Fruit fly (Drosophila melanogaster) whole organism: ENCODE data around the gene Xport-A.

Experiments
- CG8478 ChIP-seq: fragments of >200 bp; optimal IDR thresholded peaks from 2 replicates; lab custom pipeline; 2018; ENCODE audit warnings: inconsistent platforms
- Dll ChIP-seq: fragments of >200 bp; optimal IDR thresholded peaks from 2 replicates; lab custom pipeline; 2017
- EcR ChIP-seq, 2 experiments: fragments of >200 bp; optimal IDR thresholded peaks; 2 replicates each; lab custom pipeline; 2017; ENCODE audit warnings: missing biosample characterization in 2 of 2, missing genetic modification characterization in 2 of 2, missing genetic modification reagents in 2 of 2
- pan ChIP-seq: fragments of >200 bp; optimal IDR thresholded peaks from 2 replicates; lab custom pipeline; 2017
- psq ChIP-seq: fragments of >200 bp; optimal IDR thresholded peaks from 2 replicates; lab custom pipeline; 2017
- usp ChIP-seq: fragments of >200 bp; optimal IDR thresholded peaks from 2 replicates; lab custom pipeline; 2017; ENCODE audit warnings: missing biosample characterization, missing genetic modification characterization, mixed read lengths

The Xport-A gene

dm6 chr3R:19924331-19924730 is 9.1 kb upstream of the Xport-A start:
- TF ChIP-seq pan (lab: Kevin White, UChicago) = no peak
- no peak for TF ChIP-seq CG8478 (lab: Kevin White, UChicago)
- TF ChIP-seq usp = no peak
- no peak for TF ChIP-seq Dll (lab: Kevin White, UChicago)
- TF ChIP-seq EcR (GFP tag; optimal IDR thresholded peaks at IDR 0.05; lab: Kevin White, UChicago) = no peak
- no peak for TF ChIP-seq psq (lab: Kevin White, UChicago)

DNA sequence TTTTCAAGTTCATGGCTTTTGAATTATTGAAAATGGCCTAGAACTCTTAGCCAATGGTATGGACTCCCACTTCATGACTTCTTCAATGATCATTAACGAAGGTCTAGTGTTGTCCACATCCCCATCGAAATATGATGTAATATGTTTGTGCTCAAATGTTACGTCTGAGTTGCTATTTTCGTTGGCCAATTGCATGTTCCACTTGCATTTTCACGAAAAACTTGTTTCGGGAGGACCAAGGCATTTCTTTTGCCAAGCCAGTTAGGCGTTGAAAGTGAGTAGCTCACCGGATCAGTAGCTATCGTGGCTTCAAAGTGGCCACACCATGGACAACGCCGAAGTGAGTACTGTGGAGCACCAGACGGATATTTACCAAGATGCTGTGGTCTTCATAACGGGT is 3.0 kb upstream of the Xport-A start, which contains the start of gene CG4770:
TSS of gene CG4770 (plus strand) at position 301 of the 400 bp plus-strand sequence.
- TF ChIP-seq EcR (GFP tag; optimal IDR thresholded peaks at IDR 0.05; lab: Kevin White, UChicago) (no peak), Dll (lab: Kevin White, UChicago) (no peak), psq (lab: Kevin White, UChicago) (no peak), usp (no peak), pan (lab: Kevin White, UChicago) (no peak), CG8478 (lab: Kevin White, UChicago) (no peak)

dm6 chr3R:19917739-19918138 is 2.5 kb upstream of the Xport-A start, which contains the start of gene CG4465:
Gene CG4465, minus strand, starts transcription at chr3R:19917839.
- no peak for TF ChIP-seq CG8478 (lab: Kevin White, UChicago)
- TF ChIP-seq pan (lab: Kevin White, UChicago) = no peak
- TF ChIP-seq Dll (lab: Kevin White, UChicago) = no peak
- TF ChIP-seq psq (lab: Kevin White, UChicago) = no peak
- TF ChIP-seq usp = no peak
- no peak for TF ChIP-seq EcR (GFP tag; optimal IDR thresholded peaks at IDR 0.05; lab: Kevin White, UChicago)

DNA sequence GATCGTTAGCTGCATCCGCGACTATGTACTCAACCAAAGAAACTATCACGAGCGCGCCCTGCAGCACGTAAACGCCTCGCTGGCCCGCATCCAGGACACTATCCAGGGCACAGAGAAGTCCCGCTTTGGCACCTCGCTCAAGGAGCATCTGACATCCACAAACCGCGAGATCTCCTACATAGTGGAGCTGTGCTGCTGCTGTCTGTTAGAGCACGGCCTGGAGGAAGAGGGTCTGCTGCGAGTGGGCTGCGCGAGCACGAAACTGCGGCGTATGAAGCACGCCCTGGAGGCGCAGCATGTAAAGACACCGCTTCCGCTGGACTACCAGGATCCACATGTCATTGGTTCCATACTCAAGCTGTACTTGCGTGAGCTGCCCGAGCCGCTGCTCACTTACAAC is 4.2 kb downstream of the Xport-A start:
- TF ChIP-seq pan (lab: Kevin White, UChicago) (no peak), psq (lab: Kevin White, UChicago) (no peak), usp (no peak), CG8478 (lab: Kevin White, UChicago) (no peak), EcR (GFP tag; optimal IDR thresholded peaks at IDR 0.05; lab: Kevin White, UChicago) (no peak), Dll (lab: Kevin White, UChicago) (no peak)

DNA sequence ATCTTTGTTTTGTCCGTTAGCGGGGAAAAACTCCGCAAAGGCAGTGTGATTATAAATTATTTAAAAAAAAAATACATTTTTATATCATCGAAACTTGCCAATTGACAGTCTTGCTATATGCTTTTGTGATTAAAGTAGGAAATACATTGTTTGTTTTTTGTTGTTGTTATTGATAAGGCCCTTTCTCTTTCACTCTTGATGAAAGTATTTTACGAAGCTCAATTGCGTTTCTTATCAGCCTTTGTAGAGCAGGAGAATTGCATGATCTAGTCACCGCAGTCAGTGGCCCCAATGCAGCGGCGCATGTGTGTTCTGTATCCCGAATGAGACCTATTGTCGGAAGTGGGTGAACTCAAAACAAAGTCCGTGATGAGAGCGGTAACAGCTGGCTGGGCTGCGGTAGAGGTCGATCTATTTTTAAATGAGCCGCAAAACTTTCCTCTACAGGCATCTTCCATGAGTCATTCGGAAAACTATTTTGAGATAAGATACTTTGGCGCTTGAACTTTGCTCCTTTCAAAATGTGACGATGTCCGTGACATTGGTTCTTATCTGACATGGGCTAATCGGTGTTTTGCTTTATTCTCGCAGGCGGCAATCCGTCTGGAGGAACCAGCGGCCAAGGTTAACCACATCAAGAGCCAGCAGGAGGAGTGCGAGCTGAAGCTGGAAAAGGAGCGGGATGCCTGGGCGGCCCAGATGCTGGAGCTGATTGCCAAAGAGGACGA is 4.7 kb downstream of the Xport-A start:
- TF ChIP-seq pan (lab: Kevin White, UChicago) (no peak), CG8478 (lab: Kevin White, UChicago) (no peak), usp (no peak), EcR (GFP tag; optimal IDR thresholded peaks at IDR 0.05; lab: Kevin White, UChicago) (no peak), psq (lab: Kevin White, UChicago) (no peak), Dll (lab: Kevin White, UChicago) (no peak)

DNA sequence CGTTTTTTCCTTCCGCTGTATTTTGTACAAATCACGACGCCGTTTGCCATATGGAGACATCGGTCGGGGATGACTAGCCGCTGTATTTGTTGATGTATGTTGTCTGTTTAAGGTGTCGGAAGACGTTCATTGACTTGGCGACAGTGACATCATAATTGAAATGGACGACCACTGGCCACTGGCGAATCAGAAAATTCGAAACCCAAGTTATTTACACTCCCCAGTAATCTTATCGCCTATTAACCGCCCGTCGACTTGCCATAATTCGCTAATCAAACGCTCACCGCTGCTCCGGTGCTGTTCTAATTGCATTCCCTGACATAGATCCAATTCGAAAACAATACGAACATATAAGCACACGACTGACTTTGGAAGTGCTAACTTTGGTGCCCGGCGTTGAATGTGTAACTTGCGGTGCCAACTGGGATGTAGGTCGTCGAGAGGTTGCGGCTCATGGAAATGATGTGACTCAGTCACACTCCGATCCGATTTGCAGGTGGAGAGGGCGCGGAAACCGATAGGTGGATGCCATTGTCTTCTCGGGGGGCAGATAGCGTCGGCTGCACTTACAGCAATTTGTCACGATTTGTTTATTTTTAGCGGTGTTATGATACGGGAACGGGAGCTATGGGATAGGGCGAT is 5.5 kb downstream of the Xport-A start:
- TF ChIP-seq psq (lab: Kevin White, UChicago) (no peak), EcR (GFP tag; optimal IDR thresholded peaks at IDR 0.05; lab: Kevin White, UChicago) (no peak), Dll (lab: Kevin White, UChicago) (no peak), CG8478 (lab: Kevin White, UChicago) (no peak), pan (lab: Kevin White, UChicago) (no peak), usp (no peak)

DNA sequence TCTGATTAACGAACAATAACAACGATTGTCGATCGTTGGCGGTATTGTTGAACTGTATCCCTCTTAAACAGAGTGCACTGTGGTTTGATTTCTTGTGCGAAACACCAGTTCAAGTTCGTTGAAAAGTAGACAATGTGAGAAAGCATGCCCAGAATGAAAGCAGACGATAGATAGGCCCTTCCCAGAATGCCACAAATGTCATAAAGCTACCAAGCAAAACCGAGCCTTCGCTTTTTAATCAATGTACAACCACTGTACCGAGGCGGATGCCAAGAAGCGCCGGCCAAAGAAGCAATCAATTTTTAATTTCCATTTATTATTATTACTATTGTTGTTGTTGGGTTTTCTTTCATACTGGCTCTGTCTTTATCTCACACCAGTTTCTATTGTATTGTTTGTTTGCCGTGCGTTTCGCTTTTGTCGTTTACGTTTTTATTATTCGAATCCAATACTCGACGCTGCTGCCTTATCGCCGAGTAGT is 6.3 kb downstream of the Xport-A start:
- TF ChIP-seq usp (no peak), pan (lab: Kevin White, UChicago) (no peak), Dll (lab: Kevin White, UChicago) (no peak), psq (lab: Kevin White, UChicago) (no peak), CG8478 (lab: Kevin White, UChicago) (no peak), EcR (GFP tag; optimal IDR thresholded peaks at IDR 0.05; lab: Kevin White, UChicago) (no peak)

dm6 chr3R:19905932-19906439 is 9.2 kb downstream of the Xport-A start:
- TF ChIP-seq Dll (lab: Kevin White, UChicago) (no peak), psq (lab: Kevin White, UChicago) (no peak), pan (lab: Kevin White, UChicago) (no peak), EcR (GFP tag; optimal IDR thresholded peaks at IDR 0.05; lab: Kevin White, UChicago) (no peak), usp (no peak), CG8478 (lab: Kevin White, UChicago) (no peak)

- TF ChIP-seq pan (lab: Kevin White, UChicago) = no peak
- TF ChIP-seq CG8478 (lab: Kevin White, UChicago) = no peak
- TF ChIP-seq psq (lab: Kevin White, UChicago) = no peak
- TF ChIP-seq EcR (GFP tag; optimal IDR thresholded peaks at IDR 0.05; lab: Kevin White, UChicago) = no peak
- TF ChIP-seq usp = no peak
- TF ChIP-seq Dll (lab: Kevin White, UChicago) = no peak
These were observed 10.3 kb downstream of the Xport-A start, which contains the start of the genes Surf6 and RhoGAP92B for dm6 chr3R:19904865-19905373. Gene Surf6, minus strand, starts transcription at chr3R:19904868. Gene RhoGAP92B, plus strand, starts transcription at chr3R:19905164.

dm6 chr3R:19902926-19903739 is 12.1 kb downstream of the Xport-A start, which contains the start of gene ClpX:
Gene ClpX, minus strand, starts transcription at chr3R:19903689.
- TF ChIP-seq usp (no peak), Dll (lab: Kevin White, UChicago) (no peak), pan (lab: Kevin White, UChicago) (no peak)
